Worm (Caenorhabditis elegans): ENCODE data around the gene sms-2.

DNA sequence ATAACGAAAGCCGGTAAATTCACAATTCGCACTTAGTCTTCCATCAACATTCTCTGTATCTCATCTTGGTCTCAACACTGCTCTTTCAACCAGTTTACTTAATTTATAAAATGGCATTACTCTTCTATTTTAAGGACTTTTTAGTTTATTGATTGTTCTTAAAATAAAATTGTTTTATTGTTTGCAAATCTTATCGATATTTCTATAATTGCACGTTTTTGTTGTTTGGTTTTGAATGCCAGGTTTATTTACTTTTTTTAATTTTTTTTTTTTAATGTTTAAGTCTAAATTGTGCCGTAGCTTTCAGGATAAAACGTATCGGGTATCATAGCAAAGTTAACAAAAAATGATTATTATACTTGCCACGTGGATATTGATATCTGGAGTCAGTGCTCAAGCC, 8.9 kb upstream of the sms-2 start, which contains the start of gene chil-10:
- TF ChIP-seq unc-62 (GFP tag; optimal IDR thresholded peaks at IDR 0.05) (no peak), nhr-76 (tag; optimal IDR thresholded peaks at IDR 0.05) (no peak), pqm-1 (tag; optimal IDR thresholded peaks at IDR 0.05) (no peak), ama-1 (optimal IDR thresholded peaks at IDR 0.05) (no peak), mdl-1 (tag; optimal IDR thresholded peaks at IDR 0.05) (no peak), nhr-28 (tag; optimal IDR thresholded peaks at IDR 0.05) (no peak), egl-27 (tag; optimal IDR thresholded peaks at IDR 0.05) (no peak), nhr-23 (tag; optimal IDR thresholded peaks at IDR 0.05) (no peak), elt-3 (tag; optimal IDR thresholded peaks at IDR 0.05) (no peak)

Measured in whole organism, L3 larva.